Fruit fly (Drosophila melanogaster) whole organism, pupa: ENCODE data around the gene Sh3beta.
A peak's percentile ranks its signal among the peaks of the same experiment; 100 is the strongest.

Experiments
- CG14655 ChIP-seq: fragments of 200-800 bp; sonication (Bioruptor generic); optimal IDR thresholded peaks from 3 replicates; lab custom pipeline; 2017; ENCODE audit warnings: mild to moderate bottlenecking, missing biosample characterization, missing genetic modification reagents, missing genetic modification characterization
- CG15710 ChIP-seq: fragments of 200-800 bp; sonication (Bioruptor generic); optimal IDR thresholded peaks from 2 replicates; lab custom pipeline; 2018; ENCODE audit warnings: missing biosample characterization, mild to moderate bottlenecking, missing genetic modification characterization, moderate library complexity
- CG17806 ChIP-seq: fragments of 200-800 bp; sonication (Bioruptor generic); optimal IDR thresholded peaks from 2 replicates; lab custom pipeline; 2018; ENCODE audit warnings: missing biosample characterization, mild to moderate bottlenecking, missing genetic modification characterization, moderate library complexity
- CG34367 ChIP-seq: fragments of 200-800 bp; sonication (Bioruptor generic); optimal IDR thresholded peaks from 2 replicates; lab custom pipeline; 2018; ENCODE audit warnings: missing biosample characterization, mild to moderate bottlenecking, missing genetic modification characterization
- CG4496 ChIP-seq: fragments of 200-800 bp; sonication (Bioruptor generic); IDR thresholded peaks from 3 replicates; pipeline ENCODE4 v1.3.6; 2022; ENCODE audit warnings: missing biosample characterization, missing genetic modification characterization
- CG8159 ChIP-seq: fragments of 200-800 bp; sonication (Bioruptor generic); optimal IDR thresholded peaks from 3 replicates; lab custom pipeline; 2018; ENCODE audit warnings: missing biosample characterization, mild to moderate bottlenecking, missing genetic modification characterization, moderate library complexity
- D1 ChIP-seq: fragments of 200-800 bp; sonication (Bioruptor generic); optimal IDR thresholded peaks from 2 replicates; lab custom pipeline; 2018; ENCODE audit warnings: missing biosample characterization, mild to moderate bottlenecking, missing genetic modification characterization, moderate library complexity
- EcR ChIP-seq: fragments of 200-800 bp; sonication (Bioruptor generic); optimal IDR thresholded peaks from 3 replicates; lab custom pipeline; 2019; ENCODE audit warnings: missing biosample characterization, missing genetic modification characterization, mild to moderate bottlenecking, moderate library complexity, missing genetic modification reagents
- Ets98B ChIP-seq: fragments of 200-800 bp; sonication (Bioruptor generic); IDR thresholded peaks from 2 replicates; pipeline ENCODE4 v1.3.6; 2022; ENCODE audit warnings: missing biosample characterization, missing genetic modification characterization
- Snoo ChIP-seq: fragments of 200-800 bp; sonication (Bioruptor generic); optimal IDR thresholded peaks from 3 replicates; lab custom pipeline; 2017; ENCODE audit warnings: missing biosample characterization, mild to moderate bottlenecking, missing genetic modification characterization, inconsistent platforms
- fd96Ca ChIP-seq: fragments of 200-800 bp; sonication (Bioruptor generic); IDR thresholded peaks from 3 replicates; pipeline ENCODE4 v1.3.6; 2022; ENCODE audit warnings: missing biosample characterization, missing genetic modification characterization
- gl ChIP-seq: fragments of 200-800 bp; sonication (Bioruptor generic); optimal IDR thresholded peaks from 2 replicates; lab custom pipeline; 2018; ENCODE audit warnings: missing biosample characterization, mild to moderate bottlenecking, missing genetic modification characterization
- rn ChIP-seq: fragments of 200-800 bp; sonication (Bioruptor generic); IDR thresholded peaks from 2 replicates; pipeline ENCODE4 v1.3.6; 2022; ENCODE audit warnings: missing biosample characterization, missing genetic modification characterization

- no peak for TF ChIP-seq CG14655 (GFP tag; lab: Kevin White, UChicago)
- peak; percentile 90 for TF ChIP-seq CG15710 (tag; lab: Kevin White, UChicago)
- TF ChIP-seq CG34367 (tag; lab: Kevin White, UChicago): peak; percentile 73
- peak; percentile 70 for TF ChIP-seq EcR (GFP tag; lab: Kevin White, UChicago)
- TF ChIP-seq rn (GFP tag; lab: Robert Waterston, UW): no peak
- peak; percentile 57 for TF ChIP-seq Ets98B
- no peak for TF ChIP-seq D1 (tag; lab: Kevin White, UChicago)
- TF ChIP-seq fd96Ca (GFP tag; lab: Robert Waterston, UW): peak; percentile 23; the same call in 1 of the 3 replicates
- peak; percentile 82 for TF ChIP-seq Snoo (tag; lab: Kevin White, UChicago)
- peak; percentile 83 for TF ChIP-seq CG17806
- TF ChIP-seq CG4496 (GFP tag; lab: Robert Waterston, UW): peak; percentile 82
- no peak for TF ChIP-seq gl (tag; lab: Kevin White, UChicago)
- TF ChIP-seq CG8159 (tag; lab: Kevin White, UChicago): peak; percentile 89
Measured at dm6 chr3L:7328567-7329253, 40.4 kb downstream of the Sh3beta start, which contains the start of the genes mrva, CG42307 and mus312.
